In genomic region chrX:7323604-7324003, ce11 we compare ENCODE assay signal across 1 worm cellular context.
TF ChIP-seq lines count a peak whose summit lies in the region.

No protein-coding gene starts in this region.

TF ChIP-seq in whole organism, L4 larva, 104 proteins besides CTCF, POLR2A, EP300 and RAD21 (continued from another document):
- TF ChIP-seq arid-1 (GFP tag; conservative IDR thresholded peaks at IDR 0.05; lab: Robert Waterston, UW) (peak; percentile 77), aly-2 (tag; optimal IDR thresholded peaks at IDR 0.05; lab: Kevin White, UChicago) (no peak), snpc-1.2 (GFP tag; IDR thresholded peaks at IDR 0.05; lab: Robert Waterston, UW) (peak; percentile 86), T20F7.1 (GFP tag; optimal IDR thresholded peaks at IDR 0.05; lab: Kevin White, UChicago) (peak; percentile 28), mes-2 (tag; optimal IDR thresholded peaks at IDR 0.05; lab: Kevin White, UChicago; ENCODE audit: poor library complexity, severe bottlenecking) (peak; percentile 42), dmd-6 (GFP tag; IDR thresholded peaks at IDR 0.05; lab: Robert Waterston, UW) (peak; percentile 68), saeg-2 (GFP tag; IDR thresholded peaks at IDR 0.05; lab: Robert Waterston, UW) (0 out of 2 replicates have a peak, but pooled peaks have one; percentile 27), F37D6.2 (tag; optimal IDR thresholded peaks at IDR 0.05; lab: Kevin White, UChicago) (no peak), madf-5 (GFP tag; IDR thresholded peaks at IDR 0.05; lab: Robert Waterston, UW) (0 out of 4 replicates have a peak, but pooled peaks have one; percentile 51 to 67), hmg-1.1 (GFP tag; IDR thresholded peaks at IDR 0.05; lab: Robert Waterston, UW) (peak; percentile 45; the same call in 1 of the 2 replicates), unc-39 (tag; optimal IDR thresholded peaks at IDR 0.05; lab: Kevin White, UChicago) (no peak), unc-130 (GFP tag; optimal IDR thresholded peaks at IDR 0.05; lab: Kevin White, UChicago) (no peak), F10B5.3 (tag; optimal IDR thresholded peaks at IDR 0.05; lab: Kevin White, UChicago) (peak; percentile 3), Y5F2A.4 (GFP tag; optimal IDR thresholded peaks at IDR 0.05; lab: Kevin White, UChicago) (peak; percentile 34), F26F4.8 (GFP tag; conservative IDR thresholded peaks at IDR 0.05; lab: Robert Waterston, UW) (peak; percentile 76), mdl-1 (tag; optimal IDR thresholded peaks at IDR 0.05; lab: Kevin White, UChicago) (no peak), F49E8.2 (tag; optimal IDR thresholded peaks at IDR 0.05; lab: Kevin White, UChicago; ENCODE audit: borderline replicate concordance) (peak; percentile 47), madf-9 (GFP tag; conservative IDR thresholded peaks at IDR 0.05; lab: Robert Waterston, UW) (peak; percentile 47; the same call in 1 of the 2 replicates), daf-12 (tag; optimal IDR thresholded peaks at IDR 0.05; lab: Kevin White, UChicago) (no peak), nhr-237 (tag; optimal IDR thresholded peaks at IDR 0.05; lab: Kevin White, UChicago) (no peak), egl-27 (tag; optimal IDR thresholded peaks at IDR 0.05; lab: Kevin White, UChicago) (no peak), nhr-76 (tag; optimal IDR thresholded peaks at IDR 0.05; lab: Kevin White, UChicago) (no peak), tag-97 (GFP tag; IDR thresholded peaks at IDR 0.05; lab: Robert Waterston, UW) (no peak), nhr-11 (tag; optimal IDR thresholded peaks at IDR 0.05; lab: Kevin White, UChicago) (no peak), zip-2 (tag; optimal IDR thresholded peaks at IDR 0.05; lab: Kevin White, UChicago) (peak; percentile 2), dmd-8 (GFP tag; IDR thresholded peaks at IDR 0.05; lab: Robert Waterston, UW) (peak; percentile 87), nhr-77 (tag; optimal IDR thresholded peaks at IDR 0.05; lab: Kevin White, UChicago) (no peak), daf-16 (GFP tag; optimal IDR thresholded peaks at IDR 0.05; lab: Kevin White, UChicago) (peak in 1 of 2 experiments; percentile 83), daf-16 (tag; optimal IDR thresholded peaks at IDR 0.05; lab: Kevin White, UChicago) (peak; percentile 71), zag-1 (tag; optimal IDR thresholded peaks at IDR 0.05; lab: Kevin White, UChicago) (no peak), cey-2 (tag; optimal IDR thresholded peaks at IDR 0.05; lab: Kevin White, UChicago; ENCODE audit: borderline replicate concordance, insufficient read depth) (no peak), fos-1 (tag; optimal IDR thresholded peaks at IDR 0.05; lab: Kevin White, UChicago) (no peak), mxl-2 (GFP tag; conservative IDR thresholded peaks at IDR 0.05; lab: Robert Waterston, UW) (peak; percentile 61; the same call in 1 of the 2 replicates), ceh-44 (GFP tag; IDR thresholded peaks at IDR 0.05; lab: Robert Waterston, UW) (0 out of 2 replicates have a peak, but pooled peaks have one; percentile 35), lin-15B (tag; optimal IDR thresholded peaks at IDR 0.05; lab: Kevin White, UChicago) (no peak), ztf-11 (tag; optimal IDR thresholded peaks at IDR 0.05; lab: Kevin White, UChicago) (no peak), mep-1 (tag; optimal IDR thresholded peaks at IDR 0.05; lab: Kevin White, UChicago) (peak; percentile 54), ceh-62 (tag; optimal IDR thresholded peaks at IDR 0.05; lab: Kevin White, UChicago) (no peak), zfp-3 (GFP tag; conservative IDR thresholded peaks at IDR 0.05; lab: Robert Waterston, UW) (no peak), aha-1 (tag; lab: Kevin White, UChicago) (no peak), hlh-11 (tag; optimal IDR thresholded peaks at IDR 0.05; lab: Kevin White, UChicago) (peak; percentile 50), lin-39 (tag; optimal IDR thresholded peaks at IDR 0.05; lab: Kevin White, UChicago) (no peak), Y75B8A.6 (GFP tag; IDR thresholded peaks at IDR 0.05; lab: Robert Waterston, UW) (0 out of 2 replicates have a peak, but pooled peaks have one; percentile 58), spr-3 (GFP tag; optimal IDR thresholded peaks at IDR 0.05; lab: Kevin White, UChicago) (no peak), R02D3.7 (tag; optimal IDR thresholded peaks at IDR 0.05; lab: Kevin White, UChicago) (no peak), nhr-111 (GFP tag; optimal IDR thresholded peaks at IDR 0.05; lab: Kevin White, UChicago) (peak; percentile 72), D1046.2 (GFP tag; IDR thresholded peaks at IDR 0.05; lab: Robert Waterston, UW) (peak; percentile 64; the same call in 1 of the 2 replicates), nhr-42 (GFP tag; IDR thresholded peaks at IDR 0.05; lab: Robert Waterston, UW) (peak; percentile 60; the same call in 1 of the 2 replicates), hlh-30 (tag; optimal IDR thresholded peaks at IDR 0.05; lab: Kevin White, UChicago; ENCODE audit: insufficient read depth) (peak; percentile 34), php-3 (GFP tag; IDR thresholded peaks at IDR 0.05; lab: Robert Waterston, UW) (peak; percentile 61; the same call in 1 of the 2 replicates), lir-3 (tag; optimal IDR thresholded peaks at IDR 0.05; lab: Kevin White, UChicago) (peak; percentile 57), ZK546.5 (tag; optimal IDR thresholded peaks at IDR 0.05; lab: Kevin White, UChicago) (no peak), nhr-6 (tag; optimal IDR thresholded peaks at IDR 0.05; lab: Kevin White, UChicago) (peak; percentile 46), T26A8.4 (GFP tag; IDR thresholded peaks at IDR 0.05; lab: Robert Waterston, UW) (peak; percentile 77), rbr-2 (tag; optimal IDR thresholded peaks at IDR 0.05; lab: Kevin White, UChicago) (peak; percentile 42), vab-7 (GFP tag; IDR thresholded peaks at IDR 0.05; lab: Robert Waterston, UW) (peak; percentile 59), daf-19 (GFP tag; conservative IDR thresholded peaks at IDR 0.05; lab: Robert Waterston, UW) (peak; percentile 87), pqm-1 (tag; optimal IDR thresholded peaks at IDR 0.05; lab: Kevin White, UChicago) (no peak), lsy-2 (tag; optimal IDR thresholded peaks at IDR 0.05; lab: Kevin White, UChicago) (peak in 1 of 2 experiments; percentile 6), nhr-102 (tag; optimal IDR thresholded peaks at IDR 0.05; lab: Kevin White, UChicago) (peak; percentile 67), F44E2.7 (GFP tag; IDR thresholded peaks at IDR 0.05; lab: Robert Waterston, UW) (no peak), nhr-48 (tag; optimal IDR thresholded peaks at IDR 0.05; lab: Kevin White, UChicago) (peak; percentile 70), lin-29 (GFP tag; IDR thresholded peaks at IDR 0.05; lab: Robert Waterston, UW) (no peak), lin-1 (GFP tag; IDR thresholded peaks at IDR 0.05; lab: Robert Waterston, UW) (peak; percentile 81), unc-62 (GFP tag; optimal IDR thresholded peaks at IDR 0.05 in 1 of 2; lab: Kevin White, UChicago) (no peak), unc-62 (tag; optimal IDR thresholded peaks at IDR 0.05; lab: Kevin White, UChicago) (no peak), attf-4 (tag; optimal IDR thresholded peaks at IDR 0.05; lab: Kevin White, UChicago) (no peak), gei-8 (GFP tag; optimal IDR thresholded peaks at IDR 0.05; lab: Kevin White, UChicago) (peak; percentile 25), mxl-3 (GFP tag; optimal IDR thresholded peaks at IDR 0.05; lab: Kevin White, UChicago) (peak; percentile 51), pha-4 (GFP tag; IDR thresholded peaks at IDR 0.05; lab: Robert Waterston, UW) (peak; percentile 87; the same call in 1 of the 2 replicates), pha-4 (tag; optimal IDR thresholded peaks at IDR 0.05; lab: Kevin White, UChicago) (no peak), daf-8 (GFP tag; IDR thresholded peaks at IDR 0.05; lab: Robert Waterston, UW) (peak; percentile 81; the same call in 1 of the 2 replicates), jun-1 (tag; optimal IDR thresholded peaks at IDR 0.05; lab: Kevin White, UChicago) (no peak), ceh-28 (tag; optimal IDR thresholded peaks at IDR 0.05; lab: Kevin White, UChicago) (no peak), dmd-9 (GFP tag; IDR thresholded peaks at IDR 0.05; lab: Robert Waterston, UW) (no peak), sdz-12 (GFP tag; optimal IDR thresholded peaks at IDR 0.05; lab: Kevin White, UChicago) (peak; percentile 36), nhr-25 (tag; optimal IDR thresholded peaks at IDR 0.05; lab: Kevin White, UChicago; ENCODE audit: borderline replicate concordance, insufficient read depth) (no peak), ceh-82 (tag; optimal IDR thresholded peaks at IDR 0.05; lab: Kevin White, UChicago) (no peak), set-16 (GFP tag; IDR thresholded peaks at IDR 0.05; lab: Robert Waterston, UW) (no peak), hif-1 (tag; optimal IDR thresholded peaks at IDR 0.05; lab: Kevin White, UChicago) (peak in 1 of 2 experiments; percentile 13), ceh-20 (GFP tag; IDR thresholded peaks at IDR 0.05; lab: Robert Waterston, UW) (0 out of 2 replicates have a peak, but pooled peaks have one; percentile 33)
